Worm (Caenorhabditis elegans) whole organism, L4 larva: Measurements from ENCODE around the gene let-805.

Experiments used
- aha-1 ChIP-seq: fragments of 150-350 bp; peaks from one replicate; lab custom pipeline; 2014; ENCODE audit warnings: missing biosample characterization, missing genetic modification characterization
- ama-1 ChIP-seq: fragments of 150-350 bp; optimal IDR thresholded peaks from 2 replicates; lab custom pipeline; 2014; ENCODE audit warnings: inconsistent platforms, mixed read lengths
- snpc-4 ChIP-seq: fragments of 150-350 bp; optimal IDR thresholded peaks from 2 replicates; lab custom pipeline; 2014; ENCODE audit warnings: missing biosample characterization, missing genetic modification characterization
- unc-39 ChIP-seq: sonication (generic microtip); optimal IDR thresholded peaks from 2 replicates; lab custom pipeline; 2017; ENCODE audit warnings: missing biosample characterization, missing genetic modification characterization
- zag-1 ChIP-seq: fragments of 150-350 bp; optimal IDR thresholded peaks from 2 replicates; lab custom pipeline; 2014; ENCODE audit warnings: missing biosample characterization, missing genetic modification characterization

- TF ChIP-seq ama-1 (lab: Kevin White, UChicago) (no peak), snpc-4 (tag; lab: Kevin White, UChicago) (no peak), unc-39 (no peak), zag-1 (tag; lab: Kevin White, UChicago) (no peak), aha-1 (tag; lab: Kevin White, UChicago) (peak; percentile 52)
These were observed 10.5 kb upstream of the let-805 start for ce11 chrIII:2647194-2647925.
